Fruit fly (Drosophila melanogaster) whole organism, prepupa: ENCODE results near the gene Adk2.

Source experiments
- CG10631 ChIP-seq: fragments of 200-800 bp; sonication (Bioruptor generic); optimal IDR thresholded peaks from 2 replicates; lab custom pipeline; 2016; ENCODE audit warnings: missing biosample characterization, missing genetic modification characterization
- CG11902 ChIP-seq: fragments of 200-800 bp; sonication (Bioruptor generic); optimal IDR thresholded peaks from 3 replicates; lab custom pipeline; 2016; ENCODE audit warnings: missing biosample characterization, missing genetic modification characterization
- CG15336 ChIP-seq: fragments of 200-800 bp; sonication (Bioruptor generic); IDR thresholded peaks from 2 replicates; pipeline ENCODE4 v1.3.6; 2022; ENCODE audit warnings: missing biosample characterization, missing genetic modification characterization
- CG16779 ChIP-seq: fragments of 200-800 bp; sonication (Bioruptor generic); optimal IDR thresholded peaks from 3 replicates; lab custom pipeline; 2017; ENCODE audit warnings: missing biosample characterization, mild to moderate bottlenecking, missing genetic modification characterization
- CG34406 ChIP-seq: fragments of 200-800 bp; sonication (Bioruptor generic); optimal IDR thresholded peaks from 3 replicates; lab custom pipeline; 2016; ENCODE audit warnings: missing biosample characterization, missing genetic modification characterization
- CG8119 ChIP-seq: fragments of 200-800 bp; sonication (Bioruptor generic); IDR thresholded peaks from 3 replicates; pipeline ENCODE4 v1.3.6; 2022; ENCODE audit warnings: missing biosample characterization, missing genetic modification characterization
- Eip78C ChIP-seq: fragments of 200-800 bp; sonication (Bioruptor generic); peaks from one replicate; lab custom pipeline; 2016; ENCODE audit warnings: missing biosample characterization, missing genetic modification characterization
- Gug ChIP-seq: fragments of 200-800 bp; sonication (Bioruptor generic); IDR thresholded peaks from 2 replicates; pipeline ENCODE4 v1.3.6; 2022; ENCODE audit warnings: missing biosample characterization, missing genetic modification characterization
- Hr38 ChIP-seq: sonication (Bioruptor generic); optimal IDR thresholded peaks from 2 replicates; lab custom pipeline; 2016; ENCODE audit warnings: missing biosample characterization, missing genetic modification characterization
- cyc ChIP-seq: fragments of 200-800 bp; sonication (Bioruptor generic); optimal IDR thresholded peaks from 3 replicates; lab custom pipeline; 2016; ENCODE audit warnings: missing biosample characterization, missing genetic modification characterization
- pdm3 ChIP-seq: fragments of 200-800 bp; sonication (Bioruptor generic); optimal IDR thresholded peaks from 3 replicates; lab custom pipeline; 2016; ENCODE audit warnings: missing biosample characterization, missing genetic modification characterization
- salr ChIP-seq, 2 experiments: fragments of 200-800 bp; sonication (Bioruptor generic); optimal IDR thresholded peaks; 3 replicates each; lab custom pipeline; 2016 to 2018; ENCODE audit warnings: missing biosample characterization in 2 of 2, missing genetic modification characterization in 2 of 2, mild to moderate bottlenecking in 1 of 2
- ss ChIP-seq, 2 experiments: fragments of 200-800 bp; sonication (Bioruptor generic); optimal IDR thresholded peaks; 2 replicates in 1 of 2; 3 replicates in 1 of 2; lab custom pipeline; 2017 to 2018; ENCODE audit warnings: mild to moderate bottlenecking in 2 of 2, missing biosample characterization in 2 of 2, missing genetic modification characterization in 2 of 2, moderate library complexity in 1 of 2
- topi ChIP-seq: fragments of 200-800 bp; sonication (Bioruptor generic); optimal IDR thresholded peaks from 3 replicates; lab custom pipeline; 2016; ENCODE audit warnings: missing biosample characterization, missing genetic modification characterization

dm6 chr3L:13028740-13029139, 6.3 kb upstream of the Adk2 start, which contains the start of gene CG17672:
- TF ChIP-seq pdm3 (no peak), CG8119 (GFP tag; lab: Robert Waterston, UW) (peak; percentile 29; the same call in 1 of the 3 replicates), cyc (GFP tag; lab: Kevin White, UChicago) (no peak), salr (GFP tag; optimal IDR thresholded peaks at IDR 0.05; lab: Kevin White, UChicago) (no peak), Gug (GFP tag; lab: Robert Waterston, UW) (no peak), CG11902 (GFP tag; lab: Kevin White, UChicago) (no peak), CG15336 (GFP tag; lab: Robert Waterston, UW) (peak; percentile 61; the same call in 1 of the 2 replicates), Hr38 (GFP tag; lab: Kevin White, UChicago) (no peak), Eip78C (peak; percentile 49), CG16779 (tag; lab: Kevin White, UChicago) (peak; percentile 9), CG34406 (GFP tag; lab: Kevin White, UChicago) (no peak), CG10631 (GFP tag; lab: Kevin White, UChicago) (no peak), topi (peak; percentile 6), ss (GFP tag; optimal IDR thresholded peaks at IDR 0.05; lab: Kevin White, UChicago) (peak in 1 of 2 experiments; percentile 40)
